Fruit fly (Drosophila melanogaster) whole organism, embryonic: Measurements from ENCODE around the gene Osi17.

Experiments
- CG6854 ChIP-seq: fragments of 200-800 bp; sonication (Bioruptor generic); optimal IDR thresholded peaks from 3 replicates; lab custom pipeline; 2017; ENCODE audit warnings: missing biosample characterization, mild to moderate bottlenecking, missing genetic modification characterization
- Dp ChIP-seq: fragments of 200-800 bp; sonication (Bioruptor generic); optimal IDR thresholded peaks from 2 replicates; lab custom pipeline; 2018; ENCODE audit warnings: missing biosample characterization, mild to moderate bottlenecking, missing genetic modification characterization, moderate library complexity
- H15 ChIP-seq: fragments of 200-800 bp; sonication (Bioruptor generic); IDR thresholded peaks from 3 replicates; pipeline ENCODE4 v1.3.6; 2022; ENCODE audit warnings: missing biosample characterization, missing genetic modification characterization
- Oaz ChIP-seq: fragments of 200-800 bp; sonication (Bioruptor generic); IDR thresholded peaks from 2 replicates; pipeline ENCODE4 v1.3.6; 2022; ENCODE audit warnings: missing biosample characterization, missing genetic modification characterization
- Sry-δ ChIP-seq: fragments of 200-800 bp; sonication (Bioruptor generic); optimal IDR thresholded peaks from 2 replicates; lab custom pipeline; 2016; ENCODE audit warnings: missing biosample characterization, missing genetic modification characterization
- Xrp1 ChIP-seq: fragments of 200-800 bp; sonication (Bioruptor generic); IDR thresholded peaks from 2 replicates; pipeline ENCODE4 v1.3.6; 2022; ENCODE audit warnings: missing biosample characterization, missing genetic modification characterization
- bowl ChIP-seq: fragments of 200-800 bp; sonication (Bioruptor generic); IDR thresholded peaks from 2 replicates; pipeline ENCODE4 v1.3.6; 2022; ENCODE audit warnings: missing biosample characterization, missing genetic modification characterization
- corto ChIP-seq: fragments of 200-800 bp; sonication (Bioruptor generic); optimal IDR thresholded peaks from 2 replicates; lab custom pipeline; 2016; ENCODE audit warnings: missing biosample characterization, mild to moderate bottlenecking, missing genetic modification characterization, moderate library complexity
- ems ChIP-seq: fragments of 200-800 bp; sonication (Bioruptor generic); optimal IDR thresholded peaks from 3 replicates; lab custom pipeline; 2016; ENCODE audit warnings: missing biosample characterization, missing genetic modification characterization
- ftz-f1 ChIP-seq: fragments of 200-800 bp; sonication (Bioruptor generic); optimal IDR thresholded peaks from 2 replicates; lab custom pipeline; 2016; ENCODE audit warnings: missing biosample characterization, missing genetic modification characterization
- otp ChIP-seq: fragments of 200-800 bp; sonication (Bioruptor generic); IDR thresholded peaks from 3 replicates; pipeline ENCODE4, ENCODE4 v1.3.6; 2022; ENCODE audit warnings: missing biosample characterization, missing genetic modification characterization
- pros ChIP-seq: fragments of 200-800 bp; sonication (Bioruptor generic); optimal IDR thresholded peaks from 3 replicates; lab custom pipeline; 2019; ENCODE audit warnings: missing biosample characterization, mild to moderate bottlenecking, missing genetic modification characterization, moderate library complexity
- zen2 ChIP-seq: fragments of 200-800 bp; sonication (Bioruptor generic); IDR thresholded peaks from 3 replicates; pipeline ENCODE4 v1.3.6; 2022; ENCODE audit warnings: missing biosample characterization, missing genetic modification characterization; ENCODE audit not compliant: partially characterized antibody

- TF ChIP-seq CG6854 (GFP tag; lab: Kevin White, UChicago) (no peak), Dp (GFP tag; lab: Kevin White, UChicago) (no peak), Oaz (no peak), zen2 (no peak), H15 (GFP tag; lab: Robert Waterston, UW) (no peak), ems (no peak), Sry-δ (GFP tag; lab: Kevin White, UChicago) (no peak), ftz-f1 (GFP tag; lab: Kevin White, UChicago) (no peak), otp (GFP tag; lab: Robert Waterston, UW) (no peak), Xrp1 (GFP tag; lab: Robert Waterston, UW) (no peak), corto (GFP tag; lab: Kevin White, UChicago) (no peak), pros (no peak), bowl (GFP tag; lab: Robert Waterston, UW) (no peak)
Measured at dm6 chr3R:6278231-6278630, 33.3 kb upstream of the Osi17 start, which contains the start of gene Osi12.
